Worm (Caenorhabditis elegans) whole organism, early embryonic: Measurements from ENCODE around the gene M03A1.8.

Experiments
- F13C5.2 ChIP-seq: sonication (generic microtip); optimal IDR thresholded peaks from 2 replicates; lab custom pipeline; 2017; ENCODE audit warnings: mild to moderate bottlenecking, missing genetic modification characterization, inconsistent platforms, missing compliant biosample characterization
- ama-1 ChIP-seq: fragments of 150-350 bp; optimal IDR thresholded peaks from 2 replicates; lab custom pipeline; 2014
- flt-1 ChIP-seq: fragments of 200-800 bp; sonication (Bioruptor generic); IDR thresholded peaks from 2 replicates; pipeline ENCODE4 v1.3.6; 2022; ENCODE audit warnings: missing genetic modification characterization, missing compliant biosample characterization
- hmbx-1 ChIP-seq: sonication (generic microtip); optimal IDR thresholded peaks from 2 replicates; lab custom pipeline; 2016; ENCODE audit warnings: mild to moderate bottlenecking, missing genetic modification characterization, missing compliant biosample characterization
- pes-1 ChIP-seq: fragments of 200-800 bp; sonication (Bioruptor generic); IDR thresholded peaks from 2 replicates; pipeline ENCODE4 v1.3.6; 2022; ENCODE audit warnings: missing genetic modification reagents, missing genetic modification characterization, missing compliant biosample characterization
- sea-1 ChIP-seq: fragments of 200-800 bp; sonication (Bioruptor generic); conservative IDR thresholded peaks from 2 replicates; pipeline ENCODE4 v1.3.6; 2022; ENCODE audit warnings: missing genetic modification characterization, missing compliant biosample characterization
- tbx-11 ChIP-seq: fragments of 200-800 bp; sonication (Bioruptor generic); IDR thresholded peaks from 2 replicates; pipeline ENCODE4 v1.3.6; 2022; ENCODE audit warnings: missing genetic modification characterization, missing compliant biosample characterization
- tbx-37 ChIP-seq: fragments of 200-800 bp; sonication (Bioruptor generic); conservative IDR thresholded peaks from 2 replicates; pipeline ENCODE4 v1.3.6; 2022; ENCODE audit warnings: missing genetic modification reagents, missing genetic modification characterization, missing compliant biosample characterization
- tra-4 ChIP-seq: sonication (generic microtip); optimal IDR thresholded peaks from 2 replicates; lab custom pipeline; 2017; ENCODE audit warnings: missing genetic modification characterization, missing compliant biosample characterization

DNA sequence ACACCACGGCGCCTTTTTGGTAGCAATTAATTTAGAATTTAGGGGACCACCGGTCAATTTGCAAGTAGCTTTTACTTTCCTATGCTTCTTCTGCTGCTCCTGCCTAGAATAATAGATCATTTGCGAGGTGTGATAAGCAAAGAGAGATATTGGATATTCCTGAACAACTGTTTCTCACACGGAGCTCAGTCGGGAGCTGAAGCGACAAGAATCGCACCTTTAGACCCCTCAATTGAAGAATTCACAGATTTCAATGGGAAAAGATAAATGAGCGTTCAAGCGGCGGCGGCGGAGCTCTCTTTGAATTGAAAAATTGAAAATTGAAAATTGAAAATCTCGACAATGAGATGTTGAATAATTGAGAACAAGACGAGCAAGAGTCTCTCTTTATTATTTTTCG is 12.4 kb downstream of the M03A1.8 start:
- TF ChIP-seq sea-1 (no peak), pes-1 (no peak), tra-4 (no peak), ama-1 (lab: Kevin White, UChicago) (no peak), flt-1 (GFP tag; lab: Robert Waterston, UW) (no peak), tbx-37 (no peak), hmbx-1 (tag; lab: Kevin White, UChicago) (no peak), F13C5.2 (tag; lab: Kevin White, UChicago) (no peak), tbx-11 (no peak)
